Worm (Caenorhabditis elegans) whole organism, L3 larva: ENCODE data around the gene jmjd-3.2.

Experiments used
- aly-2 ChIP-seq: fragments of 150-350 bp; optimal IDR thresholded peaks from 2 replicates; lab custom pipeline; 2014; ENCODE audit warnings: missing biosample characterization, missing genetic modification characterization
- ceh-28 ChIP-seq: fragments of 150-350 bp; optimal IDR thresholded peaks from 2 replicates; lab custom pipeline; 2014; ENCODE audit warnings: missing biosample characterization, missing genetic modification reagents, missing genetic modification characterization
- jun-1 ChIP-seq: fragments of 150-350 bp; optimal IDR thresholded peaks from 2 replicates; lab custom pipeline; 2014; ENCODE audit warnings: missing biosample characterization, missing genetic modification reagents, missing genetic modification characterization
- lin-39 ChIP-seq: fragments of 150-350 bp; optimal IDR thresholded peaks from 2 replicates; lab custom pipeline; 2018; ENCODE audit warnings: missing biosample characterization, missing genetic modification reagents, missing genetic modification characterization
- nfya-1 ChIP-seq: sonication (generic microtip); optimal IDR thresholded peaks from 2 replicates; lab custom pipeline; 2017; ENCODE audit warnings: missing genetic modification characterization, mild to moderate bottlenecking, missing compliant biosample characterization, antibody characterized with exemption, moderate library complexity; ENCODE audit not compliant: insufficient read depth
- nhr-28 ChIP-seq: fragments of 150-350 bp; optimal IDR thresholded peaks from 2 replicates; lab custom pipeline; 2014; ENCODE audit warnings: missing biosample characterization, missing genetic modification characterization
- ztf-4 ChIP-seq: fragments of 150-350 bp; optimal IDR thresholded peaks from 2 replicates; lab custom pipeline; 2014; ENCODE audit warnings: missing biosample characterization, missing genetic modification characterization

DNA sequence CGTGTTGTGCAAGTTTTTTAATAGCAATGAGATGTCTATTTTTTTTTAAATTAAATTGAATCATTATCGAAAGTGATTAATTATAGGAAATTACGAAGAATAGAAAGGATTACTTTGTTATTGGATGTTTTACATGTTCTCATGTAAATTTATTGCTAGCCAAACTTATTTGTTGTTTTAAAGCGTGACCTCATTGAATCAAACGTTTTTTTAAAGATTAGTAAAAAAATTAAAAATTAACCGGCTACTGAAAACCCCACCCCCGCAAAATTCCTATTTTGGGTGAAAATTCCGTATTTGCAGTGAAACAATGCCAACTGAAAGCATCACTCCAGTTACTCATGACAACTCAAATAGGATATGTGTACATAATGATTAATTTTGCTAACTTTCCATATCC lies 36.8 kb downstream of the jmjd-3.2 start, which contains the start of gene M163.8:
- TF ChIP-seq lin-39 (tag; lab: Kevin White, UChicago) (no peak), ztf-4 (tag; lab: Kevin White, UChicago) (no peak), nfya-1 (tag; lab: Kevin White, UChicago) (no peak), aly-2 (tag; lab: Kevin White, UChicago) (no peak), ceh-28 (tag; lab: Kevin White, UChicago) (no peak), jun-1 (tag; lab: Kevin White, UChicago) (no peak), nhr-28 (no peak)
